Fruit fly (Drosophila melanogaster): ENCODE data around the gene CG42740.

Gene CG42740

DNA sequence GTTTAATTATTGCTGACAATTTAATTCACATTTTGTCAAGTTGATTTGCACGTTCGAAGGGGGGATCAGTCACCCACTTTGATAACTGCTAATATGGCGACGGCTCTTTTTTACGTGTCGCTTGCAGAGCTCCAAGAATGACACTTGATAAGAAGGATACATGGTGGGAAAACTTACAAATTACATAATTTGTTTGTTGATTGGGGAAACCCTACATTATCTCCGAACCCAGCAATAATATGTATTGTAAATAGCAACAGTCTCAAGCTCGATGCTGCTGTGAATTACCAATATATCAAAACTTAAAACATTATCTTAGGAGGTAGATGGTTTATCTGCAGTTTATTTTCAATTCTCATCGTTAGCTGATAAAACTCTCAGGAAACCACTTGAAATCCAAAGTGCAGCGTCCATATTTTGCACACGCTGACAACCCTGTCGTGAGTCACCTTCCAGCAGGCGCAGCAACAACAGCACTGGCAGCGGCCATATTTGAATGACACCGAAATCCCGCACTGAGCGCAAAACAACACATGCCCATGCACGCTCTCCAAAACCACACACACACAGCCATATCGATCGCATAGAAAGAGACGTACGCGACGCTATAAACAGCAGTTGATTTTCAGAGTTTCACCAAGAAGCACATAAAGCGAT is 34.4 kb downstream of the CG42740 start (continued):
- TF ChIP-seq bigmax (GFP tag; optimal IDR thresholded peaks at IDR 0.05): peak; percentile 37
- peak; percentile 89 for TF ChIP-seq CG3407 (GFP tag; optimal IDR thresholded peaks at IDR 0.05)
- no peak for TF ChIP-seq cas (GFP tag; IDR thresholded peaks at IDR 0.05)
- peak; percentile 95 to 97 for TF ChIP-seq Hr51 (GFP tag; optimal IDR thresholded peaks at IDR 0.05)
- peak; percentile 29 for TF ChIP-seq fd102C (GFP tag; optimal IDR thresholded peaks at IDR 0.05)
- TF ChIP-seq CG6175 (GFP tag; IDR thresholded peaks at IDR 0.05): peak; percentile 88
- peak; percentile 98 for TF ChIP-seq CG18262 (tag; optimal IDR thresholded peaks at IDR 0.05)
- peak; percentile 90 for TF ChIP-seq ERR (GFP tag; optimal IDR thresholded peaks at IDR 0.05)
- TF ChIP-seq NfI (GFP tag; optimal IDR thresholded peaks at IDR 0.05): peak; percentile 95
- TF ChIP-seq Camta (GFP tag; optimal IDR thresholded peaks at IDR 0.05): peak; percentile 98
- peak; percentile 90 for TF ChIP-seq CG13123 (GFP tag; optimal IDR thresholded peaks at IDR 0.05)
- TF ChIP-seq CG14667 (GFP tag; IDR thresholded peaks at IDR 0.05): peak; percentile 79; the same call in 1 of the 2 replicates
- TF ChIP-seq CG7745 (tag; optimal IDR thresholded peaks at IDR 0.05): no peak
- peak; percentile 83 for TF ChIP-seq ab (GFP tag; optimal IDR thresholded peaks at IDR 0.05)
- TF ChIP-seq dan (GFP tag; IDR thresholded peaks at IDR 0.05): peak; percentile 69; the same call in 1 of the 2 replicates
- TF ChIP-seq CG10565 (GFP tag; optimal IDR thresholded peaks at IDR 0.05): peak; percentile 86
- TF ChIP-seq Dbx (GFP tag; IDR thresholded peaks at IDR 0.05): peak; percentile 86
- TF ChIP-seq CG9797 (GFP tag; optimal IDR thresholded peaks at IDR 0.05): peak; percentile 53
- TF ChIP-seq CG17612 (GFP tag; IDR thresholded peaks at IDR 0.05): peak; percentile 73
- peak; percentile 98 for TF ChIP-seq Hr3 (GFP tag; optimal IDR thresholded peaks at IDR 0.05)
- TF ChIP-seq klu (GFP tag; IDR thresholded peaks at IDR 0.05): peak; percentile 90
- peak; percentile 33 for TF ChIP-seq stwl (tag; optimal IDR thresholded peaks at IDR 0.05)
- peak; percentile 93 for TF ChIP-seq CG34422 (GFP tag; IDR thresholded peaks at IDR 0.05)
- TF ChIP-seq Dip3 (GFP tag; optimal IDR thresholded peaks at IDR 0.05): peak; percentile 95
- TF ChIP-seq CG12659 (GFP tag; optimal IDR thresholded peaks at IDR 0.05): peak; percentile 99
- no peak for TF ChIP-seq vnd (GFP tag; IDR thresholded peaks at IDR 0.05; ENCODE audit: partially characterized antibody)
- TF ChIP-seq CG9437 (GFP tag; optimal IDR thresholded peaks at IDR 0.05): peak; percentile 97
- TF ChIP-seq slp2 (GFP tag; optimal IDR thresholded peaks at IDR 0.05): peak; percentile 98
- peak; percentile 86 for TF ChIP-seq CG6254 (GFP tag; optimal IDR thresholded peaks at IDR 0.05)
- TF ChIP-seq Neu2 (GFP tag; optimal IDR thresholded peaks at IDR 0.05; ENCODE audit: borderline replicate concordance): peak; percentile 95
- peak; percentile 73 for TF ChIP-seq GATAe (GFP tag; conservative IDR thresholded peaks at IDR 0.05)
- TF ChIP-seq insv (GFP tag; optimal IDR thresholded peaks at IDR 0.05): peak; percentile 64 to 82
- TF ChIP-seq CG2889 (GFP tag; IDR thresholded peaks at IDR 0.05): peak; percentile 66
- peak; percentile 89 for TF ChIP-seq so (GFP tag; IDR thresholded peaks at IDR 0.05)
- TF ChIP-seq CG9932 (GFP tag; IDR thresholded peaks at IDR 0.05): peak; percentile 90
- TF ChIP-seq Fer1 (GFP tag; optimal IDR thresholded peaks at IDR 0.05): peak; percentile 92
- peak; percentile 95 for TF ChIP-seq NK7.1 (GFP tag; optimal IDR thresholded peaks at IDR 0.05)
- peak; percentile 97 for TF ChIP-seq Side (GFP tag; optimal IDR thresholded peaks at IDR 0.05)
- TF ChIP-seq Hey (tag; optimal IDR thresholded peaks at IDR 0.05): peak; percentile 81
- TF ChIP-seq dmrt11E (tag; optimal IDR thresholded peaks at IDR 0.05): peak; percentile 95
- peak; percentile 88 for TF ChIP-seq trh (GFP tag; optimal IDR thresholded peaks at IDR 0.05)
- peak; percentile 67 for TF ChIP-seq CG4707 (GFP tag; optimal IDR thresholded peaks at IDR 0.05)
- TF ChIP-seq tap (tag; optimal IDR thresholded peaks at IDR 0.05): peak; percentile 86
- TF ChIP-seq Sox102F (GFP tag; optimal IDR thresholded peaks at IDR 0.05): peak; percentile 92
- peak; percentile 90 for TF ChIP-seq CG5180 (GFP tag; optimal IDR thresholded peaks at IDR 0.05)
- no peak for TF ChIP-seq CG14860 (GFP tag; IDR thresholded peaks at IDR 0.05; ENCODE audit: partially characterized antibody)
- TF ChIP-seq B-H1 (GFP tag; IDR thresholded peaks at IDR 0.05): peak; percentile 84
- peak; percentile 74 for TF ChIP-seq CG5953 (GFP tag; IDR thresholded peaks at IDR 0.05)
- TF ChIP-seq CG3281 (GFP tag; optimal IDR thresholded peaks at IDR 0.05): peak; percentile 97

All from whole organism, embryonic.